Fruit fly (Drosophila melanogaster): ENCODE data around the gene CG12091.

DNA sequence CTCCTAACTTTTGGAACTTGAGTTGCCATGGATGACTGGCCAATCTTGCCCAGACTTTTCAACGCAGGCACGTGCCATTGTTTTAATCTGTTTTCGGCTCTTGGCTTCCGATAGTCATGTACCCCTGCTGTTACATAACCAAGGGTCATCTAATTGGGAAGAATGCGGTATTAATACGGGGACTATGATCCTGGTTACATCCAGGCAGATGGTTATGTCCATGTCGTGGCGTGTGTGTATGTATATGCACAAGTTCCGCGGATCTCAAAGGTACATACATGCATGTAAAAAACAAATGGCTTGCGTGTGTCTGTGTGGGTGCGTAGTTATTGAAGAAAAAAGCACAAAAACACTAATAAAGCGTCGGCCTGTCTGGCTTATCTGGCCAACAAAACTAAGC, 40.8 kb downstream of the CG12091 start:
- TF ChIP-seq br (GFP tag; optimal IDR thresholded peaks at IDR 0.05) (no peak), Sp1 (GFP tag; optimal IDR thresholded peaks at IDR 0.05) (no peak), Hr83 (GFP tag; optimal IDR thresholded peaks at IDR 0.05; ENCODE audit: poor library complexity, severe bottlenecking) (no peak), psq (GFP tag; optimal IDR thresholded peaks at IDR 0.05) (no peak), brk (GFP tag; optimal IDR thresholded peaks at IDR 0.05) (no peak), fru (GFP tag; optimal IDR thresholded peaks at IDR 0.05) (no peak), sv (GFP tag; optimal IDR thresholded peaks at IDR 0.05) (no peak), ey (GFP tag; optimal IDR thresholded peaks at IDR 0.05) (no peak), Myc (optimal IDR thresholded peaks at IDR 0.05) (no peak), Rel (GFP tag; optimal IDR thresholded peaks at IDR 0.05) (no peak), Rel (tag; optimal IDR thresholded peaks at IDR 0.05) (no peak)
